Worm (Caenorhabditis elegans) whole organism, L2 larva: ENCODE results near the gene arrd-10.

Experiments used
- ama-1 ChIP-seq: fragments of 150-350 bp; optimal IDR thresholded peaks from 2 replicates; lab custom pipeline; 2018; ENCODE audit warnings: inconsistent platforms
- elt-3 ChIP-seq: sonication (generic microtip); optimal IDR thresholded peaks from 2 replicates; lab custom pipeline; 2017; ENCODE audit warnings: missing biosample characterization, missing genetic modification characterization
- lin-39 ChIP-seq: fragments of 150-350 bp; optimal IDR thresholded peaks from 2 replicates; lab custom pipeline; 2014; ENCODE audit warnings: missing biosample characterization, missing genetic modification reagents, missing genetic modification characterization
- snpc-4 ChIP-seq: fragments of 150-350 bp; optimal IDR thresholded peaks from 2 replicates; lab custom pipeline; 2014; ENCODE audit warnings: missing biosample characterization, missing genetic modification characterization
- unc-62 ChIP-seq: fragments of 150-350 bp; optimal IDR thresholded peaks from 2 replicates; lab custom pipeline; 2014; ENCODE audit warnings: missing biosample characterization, missing genetic modification reagents, missing genetic modification characterization

DNA sequence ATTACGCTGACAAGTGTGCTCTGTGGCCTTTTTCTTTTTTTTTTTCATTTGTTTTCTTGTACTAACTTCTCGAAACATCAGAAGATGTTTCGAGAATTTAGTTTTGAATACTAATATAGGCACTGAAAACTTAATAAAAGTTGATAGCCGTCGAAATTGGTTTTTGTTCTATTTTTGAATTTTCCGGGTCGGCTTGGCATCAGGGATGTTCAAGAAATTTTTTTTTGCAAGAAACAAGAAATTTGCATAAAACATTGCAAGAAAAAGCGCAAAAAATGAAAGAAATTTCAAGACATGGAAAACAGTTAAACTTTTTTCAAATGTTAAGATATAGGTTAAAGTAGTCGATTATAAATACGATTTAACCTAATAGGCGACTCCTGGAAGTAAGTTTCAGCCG, 16.7 kb upstream of the arrd-10 start:
- TF ChIP-seq lin-39 (tag; lab: Kevin White, UChicago) = no peak
- no peak for TF ChIP-seq elt-3 (tag; lab: Kevin White, UChicago)
- TF ChIP-seq ama-1 = no peak
- no peak for TF ChIP-seq snpc-4
- no peak for TF ChIP-seq unc-62 (GFP tag; lab: Kevin White, UChicago)
